Fruit fly (Drosophila melanogaster): ENCODE measurements around the gene Nubp2.

The Nubp2 gene

dm6 chr3L:20526196-20526740 lies at the start of gene Nubp2 (continued):
- TF ChIP-seq Stat92E (GFP tag; optimal IDR thresholded peaks at IDR 0.05) (peak in 1 of 3 experiments; percentile 70), mld (GFP tag; IDR thresholded peaks at IDR 0.05; ENCODE audit: partially characterized antibody) (no peak), CG17359 (tag; optimal IDR thresholded peaks at IDR 0.05) (peak; percentile 90), ems (GFP tag; optimal IDR thresholded peaks at IDR 0.05) (peak; percentile 94), CG11456 (GFP tag; IDR thresholded peaks at IDR 0.05) (peak; percentile 91), CG3995 (GFP tag; optimal IDR thresholded peaks at IDR 0.05) (peak; percentile 96), odd (GFP tag; optimal IDR thresholded peaks at IDR 0.05) (peak; percentile 90), abd-A (tag; optimal IDR thresholded peaks at IDR 0.05) (no peak), Hand (GFP tag; optimal IDR thresholded peaks at IDR 0.05) (peak; percentile 83), CTCF (GFP tag; optimal IDR thresholded peaks at IDR 0.05) (peak; percentile 49), bcd (GFP tag; optimal IDR thresholded peaks at IDR 0.05) (peak; percentile 96), D19B (GFP tag; optimal IDR thresholded peaks at IDR 0.05) (peak; percentile 89), vvl (GFP tag; IDR thresholded peaks at IDR 0.05) (peak; percentile 95), CG7839 (tag; optimal IDR thresholded peaks at IDR 0.05) (peak; percentile 96), bsh (GFP tag; optimal IDR thresholded peaks at IDR 0.05) (peak; percentile 66 to 92), CG33213 (GFP tag; optimal IDR thresholded peaks at IDR 0.05) (peak; percentile 86), CG1832 (GFP tag; optimal IDR thresholded peaks at IDR 0.05) (no peak), CG7987 (GFP tag; optimal IDR thresholded peaks at IDR 0.05) (peak; percentile 89), Dek (tag; optimal IDR thresholded peaks at IDR 0.05) (peak; percentile 95), C15 (GFP tag; IDR thresholded peaks at IDR 0.05) (peak; percentile 75; the same call in 2 of the 3 replicates), Dll (GFP tag; IDR thresholded peaks at IDR 0.05; ENCODE audit: partially characterized antibody) (no peak; the same call in 3 of the 4 replicates), Hmr (GFP tag; optimal IDR thresholded peaks at IDR 0.05) (peak; percentile 96), CG10462 (GFP tag; optimal IDR thresholded peaks at IDR 0.05) (peak; percentile 91), CG13775 (GFP tag; optimal IDR thresholded peaks at IDR 0.05) (peak; percentile 98), CG11093 (GFP tag; IDR thresholded peaks at IDR 0.05) (peak; percentile 92), ash1 (GFP tag; optimal IDR thresholded peaks at IDR 0.05) (peak; percentile 64), zen2 (GFP tag; IDR thresholded peaks at IDR 0.05; ENCODE audit: partially characterized antibody) (no peak), Adf1 (GFP tag; IDR thresholded peaks at IDR 0.05) (peak; percentile 78), CG1602 (GFP tag; optimal IDR thresholded peaks at IDR 0.05) (peak; percentile 97), lola (GFP tag; optimal IDR thresholded peaks at IDR 0.05) (peak in 1 of 3 experiments; percentile 98), insv (GFP tag; optimal IDR thresholded peaks at IDR 0.05) (peak in 1 of 2 experiments; percentile 88), fu2 (GFP tag; optimal IDR thresholded peaks at IDR 0.05) (peak; percentile 94), CG30403 (GFP tag; optimal IDR thresholded peaks at IDR 0.05) (peak; percentile 99), her (GFP tag; optimal IDR thresholded peaks at IDR 0.05) (peak; percentile 79), HmgZ (tag; optimal IDR thresholded peaks at IDR 0.05) (peak; percentile 97), CG12744 (GFP tag; optimal IDR thresholded peaks at IDR 0.05) (peak; percentile 88), amos (GFP tag; IDR thresholded peaks at IDR 0.05; ENCODE audit: partially characterized antibody) (no peak), CG8388 (GFP tag; optimal IDR thresholded peaks at IDR 0.05) (peak; percentile 93), Nf-YC (tag; optimal IDR thresholded peaks at IDR 0.05) (peak; percentile 95), HLH3B (GFP tag; IDR thresholded peaks at IDR 0.05) (peak; percentile 90), Hr39 (optimal IDR thresholded peaks at IDR 0.05) (no peak), luna (GFP tag; optimal IDR thresholded peaks at IDR 0.05) (peak; percentile 73), z (GFP tag; IDR thresholded peaks at IDR 0.05) (peak; percentile 65; the same call in 1 of the 3 replicates), Ets97D (GFP tag; optimal IDR thresholded peaks at IDR 0.05) (peak; percentile 84), Neu2 (GFP tag; optimal IDR thresholded peaks at IDR 0.05; ENCODE audit: borderline replicate concordance) (peak; percentile 65), CG4360 (GFP tag; IDR thresholded peaks at IDR 0.05) (no peak; the same call in 1 of the 2 replicates), MESR4 (GFP tag; optimal IDR thresholded peaks at IDR 0.05) (peak; percentile 41), CG17385 (GFP tag; optimal IDR thresholded peaks at IDR 0.05) (peak; percentile 90), CG1233 (GFP tag; optimal IDR thresholded peaks at IDR 0.05) (peak; percentile 94)

Data from whole organism, embryonic.